Fruit fly (Drosophila melanogaster) whole organism, embryonic: ENCODE data around the gene BomT3.
A peak's percentile ranks its signal among the peaks of the same experiment; 100 is the strongest.

Experiments
- Adf1 ChIP-seq: fragments of 200-800 bp; sonication (Bioruptor generic); IDR thresholded peaks from 2 replicates; pipeline ENCODE4 v1.3.6; 2022; ENCODE audit warnings: missing biosample characterization, missing genetic modification characterization
- Bdp1 ChIP-seq: fragments of 200-800 bp; sonication (Bioruptor generic); optimal IDR thresholded peaks from 3 replicates; lab custom pipeline; 2016; ENCODE audit warnings: missing biosample characterization, missing genetic modification characterization
- BtbVII ChIP-seq: fragments of 200-800 bp; sonication (Bioruptor generic); optimal IDR thresholded peaks from 3 replicates; lab custom pipeline; 2017; ENCODE audit warnings: missing biosample characterization, mild to moderate bottlenecking, missing genetic modification characterization
- CG10366 ChIP-seq: fragments of 200-800 bp; sonication (Bioruptor generic); IDR thresholded peaks from 2 replicates; pipeline ENCODE4 v1.3.6; 2022; ENCODE audit warnings: missing biosample characterization, missing genetic modification characterization
- CG11695 ChIP-seq: fragments of 200-800 bp; sonication (Bioruptor generic); IDR thresholded peaks from 3 replicates; pipeline ENCODE4 v1.3.6; 2022; ENCODE audit warnings: missing biosample characterization, missing genetic modification characterization
- CG12104 ChIP-seq: fragments of 200-800 bp; sonication (Bioruptor generic); optimal IDR thresholded peaks from 3 replicates; lab custom pipeline; 2016; ENCODE audit warnings: missing biosample characterization, missing genetic modification characterization
- CG12744 ChIP-seq: fragments of 200-800 bp; sonication (Bioruptor generic); optimal IDR thresholded peaks from 2 replicates; lab custom pipeline; 2016; ENCODE audit warnings: missing biosample characterization, missing genetic modification characterization
- CG14050 ChIP-seq: fragments of 200-800 bp; sonication (Bioruptor generic); IDR thresholded peaks from 3 replicates; pipeline ENCODE4 v1.3.6; 2022; ENCODE audit warnings: missing biosample characterization, missing genetic modification characterization
- CG1602 ChIP-seq: fragments of 200-800 bp; sonication (Bioruptor generic); optimal IDR thresholded peaks from 3 replicates; lab custom pipeline; 2016; ENCODE audit warnings: missing biosample characterization, missing genetic modification characterization
- CG16815 ChIP-seq: fragments of 200-800 bp; sonication (Bioruptor generic); optimal IDR thresholded peaks from 3 replicates; lab custom pipeline; 2017; ENCODE audit warnings: missing biosample characterization, mild to moderate bottlenecking, missing genetic modification characterization
- CG17612 ChIP-seq: fragments of 200-800 bp; sonication (Bioruptor generic); IDR thresholded peaks from 2 replicates; pipeline ENCODE4 v1.3.6; 2022; ENCODE audit warnings: missing biosample characterization, missing genetic modification characterization
- CG18476 ChIP-seq: fragments of 200-800 bp; sonication (Bioruptor generic); optimal IDR thresholded peaks from 2 replicates; lab custom pipeline; 2016; ENCODE audit warnings: missing biosample characterization, mild to moderate bottlenecking, missing genetic modification characterization
- CG18619 ChIP-seq: fragments of 200-800 bp; sonication (Bioruptor generic); optimal IDR thresholded peaks from 3 replicates; lab custom pipeline; 2017; ENCODE audit warnings: missing biosample characterization, mild to moderate bottlenecking, missing genetic modification characterization
- CG2116 ChIP-seq: fragments of 200-800 bp; sonication (Bioruptor generic); optimal IDR thresholded peaks from 3 replicates; lab custom pipeline; 2018; ENCODE audit warnings: missing biosample characterization, mild to moderate bottlenecking, missing genetic modification characterization
- CG2199 ChIP-seq: fragments of 200-800 bp; sonication (Bioruptor generic); IDR thresholded peaks from 3 replicates; pipeline ENCODE4 v1.3.6; 2022; ENCODE audit warnings: missing biosample characterization, missing genetic modification characterization
- CG2678 ChIP-seq: fragments of 200-800 bp; sonication (Bioruptor generic); optimal IDR thresholded peaks from 3 replicates; lab custom pipeline; 2019; ENCODE audit warnings: missing biosample characterization, mild to moderate bottlenecking, missing genetic modification characterization, moderate library complexity
- CG2889 ChIP-seq: fragments of 200-800 bp; sonication (Bioruptor generic); IDR thresholded peaks from 3 replicates; pipeline ENCODE4 v1.3.6; 2022; ENCODE audit warnings: missing biosample characterization, missing genetic modification characterization
- CG30403 ChIP-seq: fragments of 200-800 bp; sonication (Bioruptor generic); optimal IDR thresholded peaks from 3 replicates; lab custom pipeline; 2016; ENCODE audit warnings: missing biosample characterization, missing genetic modification characterization
- CG3163 ChIP-seq: fragments of 200-800 bp; sonication (Bioruptor generic); optimal IDR thresholded peaks from 3 replicates; lab custom pipeline; 2016; ENCODE audit warnings: missing biosample characterization, missing genetic modification characterization
- CG4730 ChIP-seq: fragments of 200-800 bp; sonication (Bioruptor generic); IDR thresholded peaks from 2 replicates; pipeline ENCODE4 v1.3.6; 2022; ENCODE audit warnings: missing biosample characterization, missing genetic modification characterization
- CG6813 ChIP-seq: fragments of 200-800 bp; sonication (Bioruptor generic); optimal IDR thresholded peaks from 2 replicates; lab custom pipeline; 2017; ENCODE audit warnings: missing biosample characterization, missing genetic modification characterization, mild to moderate bottlenecking, moderate library complexity, missing genetic modification reagents
- CG6854 ChIP-seq: fragments of 200-800 bp; sonication (Bioruptor generic); optimal IDR thresholded peaks from 3 replicates; lab custom pipeline; 2017; ENCODE audit warnings: missing biosample characterization, mild to moderate bottlenecking, missing genetic modification characterization
- CG7839 ChIP-seq: fragments of 200-800 bp; sonication (Bioruptor generic); optimal IDR thresholded peaks from 3 replicates; lab custom pipeline; 2018; ENCODE audit warnings: missing biosample characterization, mild to moderate bottlenecking, missing genetic modification characterization, moderate library complexity
- CG9727 ChIP-seq: fragments of 200-800 bp; sonication (Bioruptor generic); optimal IDR thresholded peaks from 3 replicates; lab custom pipeline; 2017; ENCODE audit warnings: missing biosample characterization, mild to moderate bottlenecking, missing genetic modification characterization
- CG9932 ChIP-seq: fragments of 200-800 bp; sonication (Bioruptor generic); IDR thresholded peaks from 2 replicates; pipeline ENCODE4 v1.3.6; 2022; ENCODE audit warnings: missing biosample characterization, missing genetic modification characterization
- CTCF ChIP-seq: fragments of 200-800 bp; sonication (Bioruptor generic); optimal IDR thresholded peaks from 2 replicates; lab custom pipeline; 2017; ENCODE audit warnings: missing biosample characterization, mild to moderate bottlenecking, missing genetic modification characterization, moderate library complexity
- Doc2 ChIP-seq: fragments of 200-800 bp; sonication (Bioruptor generic); IDR thresholded peaks from 2 replicates; pipeline ENCODE4 v1.3.6; 2022; ENCODE audit warnings: missing biosample characterization, missing genetic modification characterization
- Fer2 ChIP-seq: fragments of 200-800 bp; sonication (Bioruptor generic); optimal IDR thresholded peaks from 2 replicates; lab custom pipeline; 2018; ENCODE audit warnings: missing biosample characterization, mild to moderate bottlenecking, missing genetic modification characterization, moderate library complexity
- GATAe ChIP-seq: fragments of 200-800 bp; sonication (Bioruptor generic); conservative IDR thresholded peaks from 2 replicates; pipeline ENCODE4 v1.3.6; 2022; ENCODE audit warnings: missing biosample characterization, missing genetic modification characterization
- Hey ChIP-seq: fragments of 200-800 bp; sonication (Bioruptor generic); optimal IDR thresholded peaks from 3 replicates; lab custom pipeline; 2018; ENCODE audit warnings: missing biosample characterization, mild to moderate bottlenecking, missing genetic modification characterization
- Hr78 ChIP-seq, 2 experiments: fragments of 200-800 bp in 1 of 2; fragments of >200 bp in 1 of 2; sonication (Bioruptor generic) in 1 of 2; optimal IDR thresholded peaks; 2 replicates each; lab custom pipeline; 2017 to 2019; ENCODE audit warnings: missing biosample characterization in 2 of 2, missing genetic modification characterization in 2 of 2, mild to moderate bottlenecking in 1 of 2, moderate library complexity in 1 of 2
- Mad ChIP-seq: fragments of 200-800 bp; sonication (Bioruptor generic); optimal IDR thresholded peaks from 2 replicates; lab custom pipeline; 2016; ENCODE audit warnings: missing biosample characterization, missing genetic modification characterization
- Med ChIP-seq: fragments of 200-800 bp; sonication (Bioruptor generic); peaks from one replicate; lab custom pipeline; 2016; ENCODE audit warnings: missing biosample characterization, missing genetic modification characterization, mild to moderate bottlenecking, inconsistent platforms, moderate library complexity
- Nf-YC ChIP-seq: fragments of 200-800 bp; optimal IDR thresholded peaks from 3 replicates; lab custom pipeline; 2019; ENCODE audit warnings: missing biosample characterization, mild to moderate bottlenecking, missing genetic modification characterization, moderate library complexity
- Oaz ChIP-seq: fragments of 200-800 bp; sonication (Bioruptor generic); IDR thresholded peaks from 2 replicates; pipeline ENCODE4 v1.3.6; 2022; ENCODE audit warnings: missing biosample characterization, missing genetic modification characterization
- Ravus ChIP-seq: fragments of 200-800 bp; sonication (Bioruptor generic); IDR thresholded peaks from 2 replicates; pipeline ENCODE4 v1.3.6; 2022; ENCODE audit warnings: missing biosample characterization, missing genetic modification characterization
- Sox100B ChIP-seq: fragments of 200-800 bp; sonication (Bioruptor generic); optimal IDR thresholded peaks from 3 replicates; lab custom pipeline; 2018; ENCODE audit warnings: missing biosample characterization, mild to moderate bottlenecking, missing genetic modification characterization
- Spps ChIP-seq: fragments of 200-800 bp; sonication (Bioruptor generic); optimal IDR thresholded peaks from 2 replicates; lab custom pipeline; 2018; ENCODE audit warnings: missing biosample characterization, mild to moderate bottlenecking, missing genetic modification characterization
- TFAM ChIP-seq: fragments of 200-800 bp; sonication (Bioruptor generic); optimal IDR thresholded peaks from 2 replicates; lab custom pipeline; 2017; ENCODE audit warnings: missing biosample characterization, missing genetic modification characterization, inconsistent platforms
- Trl ChIP-seq, 3 experiments: fragments of >200 bp in 2 of 3; fragments of 200-800 bp in 1 of 3; sonication (Bioruptor generic) in 1 of 3; optimal IDR thresholded peaks; 2 replicates in 1 of 3; 3 replicates in 2 of 3; lab custom pipeline; 2016 to 2017; ENCODE audit warnings: missing biosample characterization in 1 of 3, missing genetic modification characterization in 1 of 3
- Vsx1 ChIP-seq: fragments of 200-800 bp; sonication (Bioruptor generic); optimal IDR thresholded peaks from 2 replicates; lab custom pipeline; 2017; ENCODE audit warnings: missing biosample characterization, mild to moderate bottlenecking, missing genetic modification characterization, missing genetic modification reagents
- crp ChIP-seq, 2 experiments: fragments of 200-800 bp; sonication (Bioruptor generic); optimal IDR thresholded peaks; 2 replicates in 1 of 2; 3 replicates in 1 of 2; lab custom pipeline; 2017; ENCODE audit warnings: missing biosample characterization in 2 of 2, missing genetic modification characterization in 2 of 2, mild to moderate bottlenecking in 1 of 2, moderate library complexity in 1 of 2
- ewg ChIP-seq: fragments of 200-800 bp; sonication (Bioruptor generic); optimal IDR thresholded peaks from 3 replicates; lab custom pipeline; 2017; ENCODE audit warnings: mild to moderate bottlenecking, missing biosample characterization, missing genetic modification reagents, missing genetic modification characterization
- gcm ChIP-seq: fragments of 200-800 bp; sonication (Bioruptor generic); optimal IDR thresholded peaks from 2 replicates; lab custom pipeline; 2019; ENCODE audit warnings: missing biosample characterization, mild to moderate bottlenecking, missing genetic modification characterization, moderate library complexity
- gsb-n ChIP-seq: fragments of 200-800 bp; sonication (Bioruptor generic); optimal IDR thresholded peaks from 3 replicates; lab custom pipeline; 2018; ENCODE audit warnings: missing biosample characterization, mild to moderate bottlenecking, missing genetic modification characterization
- hbn ChIP-seq: fragments of 200-800 bp; sonication (Bioruptor generic); IDR thresholded peaks from 2 replicates; pipeline ENCODE4 v1.3.6; 2022; ENCODE audit warnings: missing biosample characterization, missing genetic modification characterization; ENCODE audit not compliant: partially characterized antibody
- nmo ChIP-seq: fragments of 200-800 bp; sonication (Bioruptor generic); optimal IDR thresholded peaks from 2 replicates; lab custom pipeline; 2018; ENCODE audit warnings: missing biosample characterization, mild to moderate bottlenecking, missing genetic modification characterization, moderate library complexity
- sim ChIP-seq: fragments of 200-800 bp; sonication (Bioruptor generic); IDR thresholded peaks from 2 replicates; pipeline ENCODE4 v1.3.6; 2022; ENCODE audit warnings: missing biosample characterization, missing genetic modification characterization
- slbo ChIP-seq: fragments of 200-800 bp; sonication (Bioruptor generic); IDR thresholded peaks from 2 replicates; pipeline ENCODE4 v1.3.6; 2022; ENCODE audit warnings: missing biosample characterization, missing genetic modification characterization
- stwl ChIP-seq: fragments of 200-800 bp; sonication (Bioruptor generic); optimal IDR thresholded peaks from 3 replicates; lab custom pipeline; 2018; ENCODE audit warnings: missing biosample characterization, mild to moderate bottlenecking, missing genetic modification characterization, moderate library complexity
- usp ChIP-seq: fragments of >200 bp; optimal IDR thresholded peaks from 2 replicates; lab custom pipeline; 2017; ENCODE audit warnings: missing biosample characterization, missing genetic modification characterization
- zen ChIP-seq: fragments of 200-800 bp; sonication (Bioruptor generic); optimal IDR thresholded peaks from 3 replicates; lab custom pipeline; 2018; ENCODE audit warnings: missing biosample characterization, mild to moderate bottlenecking, missing genetic modification characterization, moderate library complexity

The BomT3 gene

dm6 chr3R:22124863-22125262 is 38.7 kb upstream of the BomT3 start:
- TF ChIP-seq zen (tag; lab: Kevin White, UChicago) (no peak), CG17612 (GFP tag; lab: Robert Waterston, UW) (no peak), CG16815 (GFP tag; lab: Kevin White, UChicago) (no peak), Hr78 (GFP tag; optimal IDR thresholded peaks at IDR 0.05; lab: Kevin White, UChicago) (peak in 1 of 2 experiments; percentile 46), CG2199 (GFP tag; lab: Robert Waterston, UW) (no peak), nmo (no peak), Oaz (GFP tag; lab: Robert Waterston, UW) (no peak), CG14050 (GFP tag; lab: Robert Waterston, UW) (no peak), CG12744 (GFP tag; lab: Kevin White, UChicago) (no peak), CG2889 (no peak), CG2678 (tag; lab: Kevin White, UChicago) (no peak), CG3163 (peak; percentile 91), Vsx1 (GFP tag; lab: Kevin White, UChicago) (peak; percentile 20), Spps (tag; lab: Kevin White, UChicago) (peak; percentile 5), Mad (GFP tag; lab: Kevin White, UChicago) (no peak), Doc2 (GFP tag; lab: Robert Waterston, UW) (no peak), slbo (GFP tag; lab: Robert Waterston, UW) (no peak), Fer2 (tag; lab: Kevin White, UChicago) (no peak), usp (no peak), crp (GFP tag; optimal IDR thresholded peaks at IDR 0.05; lab: Kevin White, UChicago) (no peak), CG1602 (GFP tag; lab: Kevin White, UChicago) (no peak), CTCF (GFP tag; lab: Kevin White, UChicago) (no peak), Sox100B (GFP tag; lab: Kevin White, UChicago) (no peak), GATAe (no peak), CG2116 (GFP tag; lab: Kevin White, UChicago) (no peak), Nf-YC (tag; lab: Kevin White, UChicago) (no peak), CG11695 (GFP tag; lab: Robert Waterston, UW) (no peak), hbn (0 out of 2 replicates have a peak, but pooled peaks have one; percentile 24), CG9727 (GFP tag; lab: Kevin White, UChicago) (no peak), Med (GFP tag; lab: Kevin White, UChicago) (peak; percentile 58), Adf1 (no peak), CG30403 (GFP tag; lab: Kevin White, UChicago) (no peak), CG12104 (GFP tag; lab: Kevin White, UChicago) (no peak), Ravus (GFP tag; lab: Robert Waterston, UW) (no peak), BtbVII (GFP tag; lab: Kevin White, UChicago) (no peak), CG9932 (GFP tag; lab: Robert Waterston, UW) (no peak), CG7839 (no peak), Hey (tag; lab: Kevin White, UChicago) (no peak), Trl (optimal IDR thresholded peaks at IDR 0.05; lab: Kevin White, UChicago) (peak; percentile 51 to 66), Trl (GFP tag; optimal IDR thresholded peaks at IDR 0.05; lab: Kevin White, UChicago) (no peak), Bdp1 (GFP tag; lab: Kevin White, UChicago) (no peak), TFAM (GFP tag; lab: Kevin White, UChicago) (no peak), gcm (GFP tag; lab: Kevin White, UChicago) (no peak), stwl (tag; lab: Kevin White, UChicago) (peak; percentile 26), CG10366 (no peak), CG6813 (GFP tag; lab: Kevin White, UChicago) (no peak), CG6854 (GFP tag; lab: Kevin White, UChicago) (no peak), gsb-n (tag; lab: Kevin White, UChicago) (no peak), sim (GFP tag; lab: Robert Waterston, UW) (no peak), CG18619 (GFP tag; lab: Kevin White, UChicago) (no peak), ewg (GFP tag; lab: Kevin White, UChicago) (no peak), CG4730 (no peak), CG18476 (no peak)
